Worm (Caenorhabditis elegans): Measurements from ENCODE around the gene hsp-3.

Gene hsp-3

ce11 chrX:6138243-6138642 is 46.3 kb upstream of the hsp-3 start, which contains the start of gene Y72A10A.1:
Y72A10A.1 (minus strand) TSS chrX:6138343.
- TF ChIP-seq ztf-4 (tag; optimal IDR thresholded peaks at IDR 0.05): no peak
- TF ChIP-seq nhr-6 (tag; optimal IDR thresholded peaks at IDR 0.05): no peak
- no peak for TF ChIP-seq nhr-10 (tag; optimal IDR thresholded peaks at IDR 0.05)
- no peak for TF ChIP-seq ceh-82 (tag; optimal IDR thresholded peaks at IDR 0.05)
- TF ChIP-seq aly-2 (tag; optimal IDR thresholded peaks at IDR 0.05): no peak
- TF ChIP-seq mdl-1 (tag; optimal IDR thresholded peaks at IDR 0.05): no peak
- no peak for TF ChIP-seq sma-9 (GFP tag; optimal IDR thresholded peaks at IDR 0.05)
- TF ChIP-seq sma-9 (tag; optimal IDR thresholded peaks at IDR 0.05): no peak

DNA sequence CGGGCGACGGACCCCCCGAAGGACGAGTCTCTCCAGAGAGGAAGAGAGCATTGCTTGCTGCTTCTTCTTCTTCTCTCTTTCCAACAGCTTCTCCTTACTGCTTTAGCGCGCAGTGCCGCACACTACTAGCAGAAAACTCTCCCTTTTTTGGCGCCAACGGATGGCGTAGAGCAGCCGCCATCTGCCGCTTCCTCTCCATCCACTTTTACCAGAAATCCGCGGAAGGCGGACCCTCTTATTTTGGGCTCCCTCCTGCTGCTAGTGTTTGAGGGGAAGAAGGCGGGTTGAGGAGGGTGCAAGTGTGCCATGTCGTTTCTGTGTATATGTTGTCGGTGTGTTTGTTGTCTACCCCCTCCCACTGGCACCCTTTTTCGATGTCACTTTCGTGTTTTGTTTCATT is 42.5 kb upstream of the hsp-3 start:
- no peak for TF ChIP-seq sem-4 (tag; optimal IDR thresholded peaks at IDR 0.05)
- no peak for TF ChIP-seq ztf-4 (tag; optimal IDR thresholded peaks at IDR 0.05)
- peak; percentile 38 for TF ChIP-seq unc-55 (GFP tag; optimal IDR thresholded peaks at IDR 0.05)
- TF ChIP-seq elt-3 (tag; optimal IDR thresholded peaks at IDR 0.05): no peak
- TF ChIP-seq mdl-1 (tag; optimal IDR thresholded peaks at IDR 0.05): peak in 1 of 2 experiments; percentile 6
- TF ChIP-seq nhr-129 (tag; optimal IDR thresholded peaks at IDR 0.05): no peak
- TF ChIP-seq ceh-82 (tag; optimal IDR thresholded peaks at IDR 0.05): no peak
- no peak for TF ChIP-seq ztf-1 (GFP tag; conservative IDR thresholded peaks at IDR 0.05)
- TF ChIP-seq skn-1 (tag; optimal IDR thresholded peaks at IDR 0.05): no peak
- TF ChIP-seq ceh-16 (tag; optimal IDR thresholded peaks at IDR 0.05): no peak
- TF ChIP-seq aly-2 (tag; optimal IDR thresholded peaks at IDR 0.05): no peak
- TF ChIP-seq F13H6.1 (tag; optimal IDR thresholded peaks at IDR 0.05): peak; percentile 59
- TF ChIP-seq ZK546.5 (tag; optimal IDR thresholded peaks at IDR 0.05): no peak
- TF ChIP-seq alr-1 (tag; optimal IDR thresholded peaks at IDR 0.05): no peak
- TF ChIP-seq nhr-237 (tag; optimal IDR thresholded peaks at IDR 0.05): no peak
- TF ChIP-seq lsy-2 (tag; optimal IDR thresholded peaks at IDR 0.05): no peak
- TF ChIP-seq Y55F3AM.14 (GFP tag; optimal IDR thresholded peaks at IDR 0.05): peak; percentile 58
- TF ChIP-seq sma-9 (GFP tag; optimal IDR thresholded peaks at IDR 0.05): no peak
- no peak for TF ChIP-seq sma-9 (tag; optimal IDR thresholded peaks at IDR 0.05)
- TF ChIP-seq nhr-12 (tag; optimal IDR thresholded peaks at IDR 0.05): no peak
- TF ChIP-seq zag-1 (tag; optimal IDR thresholded peaks at IDR 0.05): peak; percentile 64
- peak; percentile 1 for TF ChIP-seq lin-13 (GFP tag; optimal IDR thresholded peaks at IDR 0.05)
- TF ChIP-seq C34F6.9 (tag; optimal IDR thresholded peaks at IDR 0.05): no peak
- no peak for TF ChIP-seq nhr-21 (tag; optimal IDR thresholded peaks at IDR 0.05)
- TF ChIP-seq gmeb-1 (tag; optimal IDR thresholded peaks at IDR 0.05): no peak
- TF ChIP-seq mab-5 (tag; optimal IDR thresholded peaks at IDR 0.05): peak; percentile 7
- no peak for TF ChIP-seq fos-1 (tag; optimal IDR thresholded peaks at IDR 0.05)
- peak; percentile 8 for TF ChIP-seq crh-2 (tag; optimal IDR thresholded peaks at IDR 0.05)
- no peak for TF ChIP-seq egl-27 (tag; optimal IDR thresholded peaks at IDR 0.05)
- no peak for TF ChIP-seq blmp-1 (tag; optimal IDR thresholded peaks at IDR 0.05; ENCODE audit: insufficient read depth)

ce11 chrX:6129277-6129676 is 37.4 kb upstream of the hsp-3 start:
- TF ChIP-seq dmd-4 (tag; optimal IDR thresholded peaks at IDR 0.05) (no peak), F13H6.1 (tag; optimal IDR thresholded peaks at IDR 0.05) (peak; percentile 27), skn-1 (tag; optimal IDR thresholded peaks at IDR 0.05) (no peak), sma-9 (GFP tag; optimal IDR thresholded peaks at IDR 0.05) (peak; percentile 29), sma-9 (tag; optimal IDR thresholded peaks at IDR 0.05) (no peak), aly-2 (tag; optimal IDR thresholded peaks at IDR 0.05) (no peak), mab-5 (tag; optimal IDR thresholded peaks at IDR 0.05) (no peak), fos-1 (tag; optimal IDR thresholded peaks at IDR 0.05) (peak; percentile 62), crh-2 (tag; optimal IDR thresholded peaks at IDR 0.05) (peak; percentile 55), mdl-1 (tag; optimal IDR thresholded peaks at IDR 0.05) (no peak)

ce11 chrX:6128773-6129172 is 36.8 kb upstream of the hsp-3 start:
- TF ChIP-seq ama-1 (optimal IDR thresholded peaks at IDR 0.05): no peak
- peak; percentile 10 for TF ChIP-seq sma-9 (GFP tag; optimal IDR thresholded peaks at IDR 0.05)
- TF ChIP-seq sma-9 (tag; optimal IDR thresholded peaks at IDR 0.05): no peak
- TF ChIP-seq R02D3.7 (tag; optimal IDR thresholded peaks at IDR 0.05): no peak
- no peak for TF ChIP-seq nhr-25 (tag; optimal IDR thresholded peaks at IDR 0.05)
- TF ChIP-seq blmp-1 (tag; optimal IDR thresholded peaks at IDR 0.05; ENCODE audit: insufficient read depth): no peak
- TF ChIP-seq zag-1 (tag; optimal IDR thresholded peaks at IDR 0.05): no peak
